Fruit fly (Drosophila melanogaster) whole organism, embryonic: ENCODE results near the gene Utx.
A peak's percentile ranks its signal among the peaks of the same experiment; 100 is the strongest.

Experiments used
- ATbp ChIP-seq: fragments of 200-800 bp; sonication (Bioruptor generic); optimal IDR thresholded peaks from 2 replicates; lab custom pipeline; 2017; ENCODE audit warnings: missing biosample characterization, mild to moderate bottlenecking, missing genetic modification characterization, missing genetic modification reagents
- Atf6 ChIP-seq: fragments of 200-800 bp; sonication (Bioruptor generic); IDR thresholded peaks from 2 replicates; pipeline ENCODE4 v1.3.6; 2022; ENCODE audit warnings: missing biosample characterization, missing genetic modification characterization
- B-H1 ChIP-seq: fragments of 200-800 bp; sonication (Bioruptor generic); IDR thresholded peaks from 3 replicates; pipeline ENCODE4 v1.3.6; 2022; ENCODE audit warnings: missing biosample characterization, missing genetic modification characterization
- BEAF-32 ChIP-seq: fragments of 200-800 bp; sonication (Bioruptor generic); optimal IDR thresholded peaks from 3 replicates; lab custom pipeline; 2017; ENCODE audit warnings: missing biosample characterization, missing genetic modification characterization, mild to moderate bottlenecking, moderate library complexity, missing genetic modification reagents
- Bteb2 ChIP-seq: fragments of 200-800 bp; sonication (Bioruptor generic); optimal IDR thresholded peaks from 2 replicates; lab custom pipeline; 2016; ENCODE audit warnings: missing biosample characterization, missing genetic modification characterization
- CG10209 ChIP-seq: fragments of 200-800 bp; sonication (Bioruptor generic); optimal IDR thresholded peaks from 3 replicates; lab custom pipeline; 2017; ENCODE audit warnings: missing biosample characterization, mild to moderate bottlenecking, missing genetic modification characterization, missing genetic modification reagents
- CG10979 ChIP-seq: fragments of 200-800 bp; sonication (Bioruptor generic); optimal IDR thresholded peaks from 2 replicates; lab custom pipeline; 2018; ENCODE audit warnings: missing biosample characterization, mild to moderate bottlenecking, missing genetic modification characterization, moderate library complexity
- CG11456 ChIP-seq: fragments of 200-800 bp; sonication (Bioruptor generic); IDR thresholded peaks from 3 replicates; pipeline ENCODE4 v1.3.6; 2022; ENCODE audit warnings: missing biosample characterization, missing genetic modification characterization
- CG11696 ChIP-seq: fragments of 200-800 bp; sonication (Bioruptor generic); IDR thresholded peaks from 2 replicates; pipeline ENCODE4 v1.3.6; 2022; ENCODE audit warnings: missing biosample characterization, missing genetic modification characterization
- CG13296 ChIP-seq: fragments of 200-800 bp; sonication (Bioruptor generic); optimal IDR thresholded peaks from 3 replicates; lab custom pipeline; 2018; ENCODE audit warnings: missing biosample characterization, mild to moderate bottlenecking, missing genetic modification characterization
- CG14710 ChIP-seq: fragments of 200-800 bp; sonication (Bioruptor generic); optimal IDR thresholded peaks from 3 replicates; lab custom pipeline; 2019; ENCODE audit warnings: missing biosample characterization, mild to moderate bottlenecking, missing genetic modification characterization, moderate library complexity
- CG15011 ChIP-seq: fragments of 200-800 bp; sonication (Bioruptor generic); optimal IDR thresholded peaks from 3 replicates; lab custom pipeline; 2018; ENCODE audit warnings: missing biosample characterization, mild to moderate bottlenecking, missing genetic modification characterization
- CG15696 ChIP-seq: fragments of 200-800 bp; sonication (Bioruptor generic); optimal IDR thresholded peaks from 2 replicates; lab custom pipeline; 2019; ENCODE audit warnings: missing biosample characterization, mild to moderate bottlenecking, missing genetic modification characterization, moderate library complexity
- CG17802 ChIP-seq: fragments of 200-800 bp; sonication (Bioruptor generic); optimal IDR thresholded peaks from 2 replicates; lab custom pipeline; 2018; ENCODE audit warnings: missing biosample characterization, mild to moderate bottlenecking, missing genetic modification characterization, moderate library complexity
- CG18476 ChIP-seq: fragments of 200-800 bp; sonication (Bioruptor generic); optimal IDR thresholded peaks from 2 replicates; lab custom pipeline; 2016; ENCODE audit warnings: missing biosample characterization, mild to moderate bottlenecking, missing genetic modification characterization
- CG18619 ChIP-seq: fragments of 200-800 bp; sonication (Bioruptor generic); optimal IDR thresholded peaks from 3 replicates; lab custom pipeline; 2017; ENCODE audit warnings: missing biosample characterization, mild to moderate bottlenecking, missing genetic modification characterization
- CG2875 ChIP-seq: fragments of 200-800 bp; sonication (Bioruptor generic); optimal IDR thresholded peaks from 2 replicates; lab custom pipeline; 2017; ENCODE audit warnings: missing biosample characterization, mild to moderate bottlenecking, missing genetic modification characterization, missing genetic modification reagents
- CG3065 ChIP-seq: fragments of 200-800 bp; sonication (Bioruptor generic); optimal IDR thresholded peaks from 2 replicates; lab custom pipeline; 2016; ENCODE audit warnings: missing biosample characterization, missing genetic modification characterization
- CG31441 ChIP-seq: fragments of 200-800 bp; sonication (Bioruptor generic); IDR thresholded peaks from 2 replicates; pipeline ENCODE4 v1.3.6; 2022; ENCODE audit warnings: missing biosample characterization, missing genetic modification characterization
- CG7372 ChIP-seq: fragments of 200-800 bp; sonication (Bioruptor generic); IDR thresholded peaks from 2 replicates; pipeline ENCODE4 v1.3.6; 2022; ENCODE audit warnings: missing biosample characterization, missing genetic modification characterization
- CG8290 ChIP-seq, 3 experiments: fragments of 200-800 bp; sonication (Bioruptor generic); optimal IDR thresholded peaks; 2 replicates each; lab custom pipeline; 2016 to 2019; ENCODE audit warnings: missing biosample characterization in 3 of 3, missing genetic modification characterization in 3 of 3, mild to moderate bottlenecking in 2 of 3, moderate library complexity in 1 of 3
- CG9797 ChIP-seq: fragments of 200-800 bp; sonication (Bioruptor generic); optimal IDR thresholded peaks from 3 replicates; lab custom pipeline; 2018; ENCODE audit warnings: missing biosample characterization, mild to moderate bottlenecking, missing genetic modification characterization
- D19A ChIP-seq: fragments of 200-800 bp; optimal IDR thresholded peaks from 3 replicates; lab custom pipeline; 2019; ENCODE audit warnings: missing biosample characterization, mild to moderate bottlenecking, missing genetic modification characterization, moderate library complexity
- ERR ChIP-seq: fragments of 200-800 bp; sonication (Bioruptor generic); optimal IDR thresholded peaks from 2 replicates; lab custom pipeline; 2016; ENCODE audit warnings: missing biosample characterization, missing genetic modification characterization
- Elba2 ChIP-seq: fragments of 200-800 bp; sonication (Bioruptor generic); optimal IDR thresholded peaks from 3 replicates; lab custom pipeline; 2016; ENCODE audit warnings: missing biosample characterization, missing genetic modification characterization
- Hr3 ChIP-seq: fragments of 200-800 bp; sonication (Bioruptor generic); optimal IDR thresholded peaks from 3 replicates; lab custom pipeline; 2016; ENCODE audit warnings: missing biosample characterization, missing genetic modification characterization
- Spps ChIP-seq: fragments of 200-800 bp; sonication (Bioruptor generic); optimal IDR thresholded peaks from 2 replicates; lab custom pipeline; 2018; ENCODE audit warnings: missing biosample characterization, mild to moderate bottlenecking, missing genetic modification characterization
- Xbp1 ChIP-seq: fragments of 200-800 bp; sonication (Bioruptor generic); optimal IDR thresholded peaks from 3 replicates; lab custom pipeline; 2016; ENCODE audit warnings: missing biosample characterization, mild to moderate bottlenecking, missing genetic modification characterization
- ash1 ChIP-seq: fragments of 200-800 bp; sonication (Bioruptor generic); optimal IDR thresholded peaks from 2 replicates; lab custom pipeline; 2018; ENCODE audit warnings: missing biosample characterization, mild to moderate bottlenecking, missing genetic modification characterization
- az2 ChIP-seq: fragments of 200-800 bp; sonication (Bioruptor generic); optimal IDR thresholded peaks from 3 replicates; lab custom pipeline; 2016; ENCODE audit warnings: missing biosample characterization, missing genetic modification characterization
- bowl ChIP-seq: fragments of 200-800 bp; sonication (Bioruptor generic); IDR thresholded peaks from 2 replicates; pipeline ENCODE4 v1.3.6; 2022; ENCODE audit warnings: missing biosample characterization, missing genetic modification characterization
- chif ChIP-seq, 2 experiments: fragments of 200-800 bp; sonication (Bioruptor generic); optimal IDR thresholded peaks; 3 replicates each; lab custom pipeline; 2016; ENCODE audit warnings: missing biosample characterization in 2 of 2, missing genetic modification characterization in 2 of 2
- da ChIP-seq: fragments of 200-800 bp; sonication (Bioruptor generic); optimal IDR thresholded peaks from 2 replicates; lab custom pipeline; 2016; ENCODE audit warnings: missing biosample characterization, missing genetic modification characterization
- fu2 ChIP-seq: fragments of 200-800 bp; sonication (Bioruptor generic); optimal IDR thresholded peaks from 2 replicates; lab custom pipeline; 2016; ENCODE audit warnings: missing biosample characterization, missing genetic modification characterization
- gcm ChIP-seq: fragments of 200-800 bp; sonication (Bioruptor generic); optimal IDR thresholded peaks from 2 replicates; lab custom pipeline; 2019; ENCODE audit warnings: missing biosample characterization, mild to moderate bottlenecking, missing genetic modification characterization, moderate library complexity
- gem ChIP-seq: fragments of 200-800 bp; sonication (Bioruptor generic); optimal IDR thresholded peaks from 2 replicates; lab custom pipeline; 2019; ENCODE audit warnings: missing biosample characterization, mild to moderate bottlenecking, missing genetic modification characterization, moderate library complexity
- gro ChIP-seq: fragments of 200-800 bp; sonication (Bioruptor generic); optimal IDR thresholded peaks from 2 replicates; lab custom pipeline; 2016; ENCODE audit warnings: missing biosample characterization, missing genetic modification characterization
- lmd ChIP-seq: fragments of 200-800 bp; sonication (Bioruptor generic); IDR thresholded peaks from 2 replicates; pipeline ENCODE4 v1.3.6; 2022; ENCODE audit warnings: missing biosample characterization, missing genetic modification characterization
- maf-S ChIP-seq: fragments of 200-800 bp; sonication (Bioruptor generic); optimal IDR thresholded peaks from 2 replicates; lab custom pipeline; 2016; ENCODE audit warnings: missing biosample characterization, missing genetic modification characterization
- nom ChIP-seq: fragments of 200-800 bp; sonication (Bioruptor generic); optimal IDR thresholded peaks from 2 replicates; lab custom pipeline; 2017; ENCODE audit warnings: missing biosample characterization, missing genetic modification characterization, mild to moderate bottlenecking, moderate library complexity, missing genetic modification reagents
- phol ChIP-seq: fragments of 200-800 bp; sonication (Bioruptor generic); optimal IDR thresholded peaks from 3 replicates; lab custom pipeline; 2018; ENCODE audit warnings: missing biosample characterization, mild to moderate bottlenecking, missing genetic modification characterization, moderate library complexity
- sob ChIP-seq: fragments of 200-800 bp; sonication (Bioruptor generic); IDR thresholded peaks from 2 replicates; pipeline ENCODE4 v1.3.6; 2022; ENCODE audit warnings: missing biosample characterization, missing genetic modification characterization
- sr ChIP-seq: fragments of 200-800 bp; sonication (Bioruptor generic); IDR thresholded peaks from 3 replicates; pipeline ENCODE4 v1.3.6; 2022; ENCODE audit warnings: missing biosample characterization, missing genetic modification characterization
- tap ChIP-seq: fragments of 200-800 bp; optimal IDR thresholded peaks from 3 replicates; lab custom pipeline; 2019; ENCODE audit warnings: missing biosample characterization, mild to moderate bottlenecking, missing genetic modification characterization, moderate library complexity
- tll ChIP-seq, 2 experiments: fragments of 200-800 bp in 1 of 2; fragments of >200 bp in 1 of 2; sonication (Bioruptor generic) in 1 of 2; optimal IDR thresholded peaks; 2 replicates each; lab custom pipeline; 2017 to 2019; ENCODE audit warnings: missing biosample characterization in 2 of 2, missing genetic modification characterization in 2 of 2, mild to moderate bottlenecking in 1 of 2, moderate library complexity in 1 of 2
- zen ChIP-seq: fragments of 200-800 bp; sonication (Bioruptor generic); optimal IDR thresholded peaks from 3 replicates; lab custom pipeline; 2018; ENCODE audit warnings: missing biosample characterization, mild to moderate bottlenecking, missing genetic modification characterization, moderate library complexity
- zf30C ChIP-seq: fragments of 200-800 bp; sonication (Bioruptor generic); optimal IDR thresholded peaks from 3 replicates; lab custom pipeline; 2018; ENCODE audit warnings: missing biosample characterization, mild to moderate bottlenecking, missing genetic modification characterization

Utx gene

dm6 chr2L:10303786-10304185 lies 25.2 kb upstream of the Utx start, which contains the start of gene nmd (continued):
- TF ChIP-seq CG11456, result no peak

dm6 chr2L:10301918-10302317 lies 23.3 kb upstream of the Utx start, which contains the start of gene CG13138:
Gene CG13138, minus strand, starts transcription at chr2L:10302018.
- TF ChIP-seq maf-S, result no peak
- TF ChIP-seq D19A, result peak; percentile 8

dm6 chr2L:10299810-10300147 lies 21.2 kb upstream of the Utx start, which contains the start of gene CYLD:
Gene CYLD, minus strand, starts transcription at chr2L:10299847.
- TF ChIP-seq CG11696 (GFP tag; lab: Robert Waterston, UW) (peak; percentile 40; the same call in 1 of the 2 replicates), CG18476 (GFP tag; lab: Kevin White, UChicago) (peak; percentile 32), zen (tag; lab: Kevin White, UChicago) (peak; percentile 62), CG18619 (GFP tag; lab: Kevin White, UChicago) (peak; percentile 35), CG2875 (peak; percentile 41), B-H1 (GFP tag; lab: Robert Waterston, UW) (peak; percentile 61; the same call in 1 of the 3 replicates), CG15696 (peak; percentile 49), CG10979 (tag; lab: Kevin White, UChicago) (peak; percentile 72), gcm (GFP tag; lab: Kevin White, UChicago) (peak; percentile 73), fu2 (no peak), lmd (no peak; the same call in 1 of the 2 replicates), da (no peak), CG14710 (tag; lab: Kevin White, UChicago) (peak; percentile 75), tap (tag; lab: Kevin White, UChicago) (peak; percentile 68), Spps (peak; percentile 72), CG10209 (GFP tag; lab: Kevin White, UChicago) (peak; percentile 52), BEAF-32 (GFP tag; lab: Kevin White, UChicago) (peak; percentile 15), Atf6 (peak; percentile 81), ash1 (GFP tag; lab: Kevin White, UChicago) (no peak), gro (GFP tag; lab: Kevin White, UChicago) (no peak), zf30C (GFP tag; lab: Kevin White, UChicago) (peak; percentile 86), nom (GFP tag; lab: Kevin White, UChicago) (peak; percentile 26), CG13296 (peak; percentile 72), ATbp (GFP tag; lab: Kevin White, UChicago) (peak; percentile 7), Bteb2 (GFP tag; lab: Kevin White, UChicago) (peak; percentile 24), sr (no peak), CG31441 (GFP tag; lab: Robert Waterston, UW) (peak; percentile 76), CG15011 (GFP tag; lab: Kevin White, UChicago) (peak; percentile 16), CG3065 (GFP tag; lab: Kevin White, UChicago) (peak; percentile 47), phol (tag; lab: Kevin White, UChicago) (peak; percentile 77), az2 (peak; percentile 77), CG17802 (tag; lab: Kevin White, UChicago) (no peak), ERR (GFP tag; lab: Kevin White, UChicago) (no peak), Elba2 (GFP tag; lab: Kevin White, UChicago) (no peak), Hr3 (GFP tag; lab: Kevin White, UChicago) (peak; percentile 71), gem (tag; lab: Kevin White, UChicago) (peak; percentile 89), sob (peak; percentile 66; the same call in 1 of the 2 replicates), tll (GFP tag; optimal IDR thresholded peaks at IDR 0.05; lab: Kevin White, UChicago) (no peak), CG9797 (no peak), CG8290 (GFP tag; optimal IDR thresholded peaks at IDR 0.05; lab: Kevin White, UChicago) (peak; percentile 4), CG8290 (tag; optimal IDR thresholded peaks at IDR 0.05; lab: Kevin White, UChicago) (peak in 1 of 2 experiments; percentile 75), bowl (GFP tag; lab: Robert Waterston, UW) (no peak; the same call in 1 of the 2 replicates), Xbp1 (GFP tag; lab: Kevin White, UChicago) (peak; percentile 77), chif (GFP tag; optimal IDR thresholded peaks at IDR 0.05; lab: Kevin White, UChicago) (peak in 1 of 2 experiments; percentile 8), CG7372 (GFP tag; lab: Robert Waterston, UW) (no peak)
